Worm (Caenorhabditis elegans): ENCODE measurements around the gene F08F8.11.

DNA sequence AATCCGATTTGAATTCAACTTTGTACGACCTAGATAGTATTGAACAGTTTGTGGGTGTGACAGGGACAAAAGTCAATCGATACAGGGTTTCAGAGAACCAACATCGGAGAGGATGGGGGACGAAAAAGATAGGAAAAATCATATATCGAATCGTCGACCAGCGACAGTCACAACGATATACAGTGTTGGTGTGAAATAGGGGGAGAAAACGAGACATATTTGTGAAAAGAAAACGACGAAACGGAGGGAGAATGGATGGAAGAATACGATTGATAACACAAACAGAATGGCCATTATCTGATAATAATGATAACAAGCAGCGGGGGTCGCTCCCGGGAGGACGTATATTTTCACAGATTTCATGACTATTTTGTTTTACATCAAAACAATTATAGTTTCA lies 9.7 kb downstream of the F08F8.11 start:
- TF ChIP-seq hmg-4 (GFP tag; optimal IDR thresholded peaks at IDR 0.05) = no peak
- no peak for TF ChIP-seq ama-1 (optimal IDR thresholded peaks at IDR 0.05)
- TF ChIP-seq B0310.2 (tag; optimal IDR thresholded peaks at IDR 0.05) = no peak
- TF ChIP-seq sea-1 (GFP tag; conservative IDR thresholded peaks at IDR 0.05) = no peak
- TF ChIP-seq aly-1 (tag; optimal IDR thresholded peaks at IDR 0.05) = no peak
- TF ChIP-seq ets-7 (tag; optimal IDR thresholded peaks at IDR 0.05) = no peak
- no peak for TF ChIP-seq flt-1 (GFP tag; IDR thresholded peaks at IDR 0.05)
- no peak for TF ChIP-seq ceh-36 (tag; optimal IDR thresholded peaks at IDR 0.05)
- TF ChIP-seq tbx-11 (GFP tag; IDR thresholded peaks at IDR 0.05) = no peak
- no peak for TF ChIP-seq scrt-1 (GFP tag; IDR thresholded peaks at IDR 0.05)
- TF ChIP-seq pes-1 (GFP tag; IDR thresholded peaks at IDR 0.05) = no peak
- no peak for TF ChIP-seq F13C5.2 (tag; optimal IDR thresholded peaks at IDR 0.05)

All from whole organism, early embryonic.